Fruit fly (Drosophila melanogaster): ENCODE results near the gene CG33128.
A peak's percentile ranks its signal among the peaks of the same experiment; 100 is the strongest.

Gene CG33128

dm6 chr2L:1445048-1445447 lies 48.8 kb upstream of the CG33128 start (continued):
- no peak for TF ChIP-seq Sry-β (GFP tag; optimal IDR thresholded peaks at IDR 0.05)
- no peak for TF ChIP-seq CG14014 (GFP tag; IDR thresholded peaks at IDR 0.05)
- no peak for TF ChIP-seq CG8478 (optimal IDR thresholded peaks at IDR 0.05)
- TF ChIP-seq CG15073 (GFP tag; optimal IDR thresholded peaks at IDR 0.05): no peak
- no peak for TF ChIP-seq CG17912 (GFP tag; optimal IDR thresholded peaks at IDR 0.05)
- no peak for TF ChIP-seq CG10543 (GFP tag; optimal IDR thresholded peaks at IDR 0.05)
- peak; percentile 2 for TF ChIP-seq NfI (GFP tag; optimal IDR thresholded peaks at IDR 0.05)
- TF ChIP-seq btn (GFP tag; optimal IDR thresholded peaks at IDR 0.05): no peak
- no peak for TF ChIP-seq Mrtf (GFP tag; IDR thresholded peaks at IDR 0.05)
- TF ChIP-seq CG13123 (GFP tag; optimal IDR thresholded peaks at IDR 0.05): no peak
- TF ChIP-seq gt (GFP tag; IDR thresholded peaks at IDR 0.05): no peak
- TF ChIP-seq CG8388 (GFP tag; optimal IDR thresholded peaks at IDR 0.05): peak; percentile 44
- no peak for TF ChIP-seq CG18764 (GFP tag; optimal IDR thresholded peaks at IDR 0.05)
- TF ChIP-seq yki (optimal IDR thresholded peaks at IDR 0.05): no peak
- no peak for TF ChIP-seq ash1 (GFP tag; optimal IDR thresholded peaks at IDR 0.05)
- TF ChIP-seq Sry-δ (GFP tag; optimal IDR thresholded peaks at IDR 0.05): peak; percentile 12
- TF ChIP-seq sima (GFP tag; optimal IDR thresholded peaks at IDR 0.05): no peak
- no peak for TF ChIP-seq sug (tag; optimal IDR thresholded peaks at IDR 0.05)
- no peak for TF ChIP-seq CG8944 (GFP tag; optimal IDR thresholded peaks at IDR 0.05)
- TF ChIP-seq zen (tag; optimal IDR thresholded peaks at IDR 0.05): peak; percentile 12
- peak; percentile 59 for TF ChIP-seq ara (GFP tag; IDR thresholded peaks at IDR 0.05)
- no peak for TF ChIP-seq CG7786 (GFP tag; optimal IDR thresholded peaks at IDR 0.05)
- no peak for TF ChIP-seq Awh (GFP tag; IDR thresholded peaks at IDR 0.05)
- TF ChIP-seq CG15696 (tag; optimal IDR thresholded peaks at IDR 0.05): peak; percentile 54
- TF ChIP-seq CG15601 (tag; optimal IDR thresholded peaks at IDR 0.05): no peak
- TF ChIP-seq CG12391 (tag; optimal IDR thresholded peaks at IDR 0.05): peak; percentile 45
- TF ChIP-seq exex (tag; optimal IDR thresholded peaks at IDR 0.05): no peak
- peak; percentile 22 for TF ChIP-seq Sox100B (GFP tag; optimal IDR thresholded peaks at IDR 0.05)
- no peak for TF ChIP-seq NC2β (GFP tag; optimal IDR thresholded peaks at IDR 0.05)
- peak; percentile 44 for TF ChIP-seq grn (GFP tag; optimal IDR thresholded peaks at IDR 0.05)
- TF ChIP-seq Hr78 (GFP tag; optimal IDR thresholded peaks at IDR 0.05): no peak
- no peak for TF ChIP-seq ranshi (GFP tag; IDR thresholded peaks at IDR 0.05)
- TF ChIP-seq bcd (GFP tag; optimal IDR thresholded peaks at IDR 0.05): no peak
- no peak for TF ChIP-seq stc (GFP tag; IDR thresholded peaks at IDR 0.05)
- no peak for TF ChIP-seq aop (GFP tag; IDR thresholded peaks at IDR 0.05)
- peak in 1 of 2 experiments; percentile 53 for TF ChIP-seq bsh (GFP tag; optimal IDR thresholded peaks at IDR 0.05)
- TF ChIP-seq CG34376 (GFP tag; optimal IDR thresholded peaks at IDR 0.05): no peak
- TF ChIP-seq eve (GFP tag; optimal IDR thresholded peaks at IDR 0.05): peak in 1 of 2 experiments; percentile 65
- TF ChIP-seq nerfin-1 (tag; optimal IDR thresholded peaks at IDR 0.05): peak; percentile 25
- peak; percentile 38; the same call in 1 of the 2 replicates for TF ChIP-seq H2.0 (GFP tag; IDR thresholded peaks at IDR 0.05)
- TF ChIP-seq CG17829 (tag; optimal IDR thresholded peaks at IDR 0.05): peak; percentile 60
- no peak for TF ChIP-seq CG12659 (GFP tag; optimal IDR thresholded peaks at IDR 0.05)
- TF ChIP-seq jigr1 (GFP tag; IDR thresholded peaks at IDR 0.05): no peak
- peak; percentile 19 for TF ChIP-seq HHEX (GFP tag; optimal IDR thresholded peaks at IDR 0.05)
- TF ChIP-seq insv (GFP tag; optimal IDR thresholded peaks at IDR 0.05): no peak
- no peak for TF ChIP-seq CG31388 (GFP tag; optimal IDR thresholded peaks at IDR 0.05)
- TF ChIP-seq mirr (GFP tag; optimal IDR thresholded peaks at IDR 0.05): no peak
- TF ChIP-seq Tbp (GFP tag; optimal IDR thresholded peaks at IDR 0.05): no peak
- no peak for TF ChIP-seq twi (tag; optimal IDR thresholded peaks at IDR 0.05)
- TF ChIP-seq CG3407 (GFP tag; optimal IDR thresholded peaks at IDR 0.05): no peak
- no peak for TF ChIP-seq CG13894 (tag; optimal IDR thresholded peaks at IDR 0.05)
- TF ChIP-seq Fer1 (GFP tag; optimal IDR thresholded peaks at IDR 0.05): peak; percentile 9
